Worm (Caenorhabditis elegans): Measurements from ENCODE around the gene Y57A10A.4.

DNA sequence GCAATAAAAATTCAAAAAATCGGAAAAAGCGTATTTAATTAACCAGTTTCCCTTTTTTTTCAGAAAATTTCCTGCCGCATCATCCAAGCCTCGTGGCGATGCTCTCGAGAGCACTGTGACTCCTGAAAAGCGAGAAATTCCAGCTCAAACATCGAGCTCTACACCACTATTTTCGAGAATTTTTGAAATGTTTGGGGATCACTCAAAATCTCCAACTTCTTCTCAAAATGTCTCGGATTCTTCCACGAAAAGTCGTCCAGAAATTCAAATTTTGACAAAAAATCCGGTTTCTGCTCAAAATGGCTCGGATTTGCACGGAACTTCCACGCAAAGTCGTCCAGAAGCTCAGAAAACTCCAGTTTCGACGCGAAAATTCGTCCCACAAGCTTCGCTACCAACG is 13.8 kb upstream of the Y57A10A.4 start:
- TF ChIP-seq M03D4.4 (tag; optimal IDR thresholded peaks at IDR 0.05) (no peak), ztf-11 (tag; optimal IDR thresholded peaks at IDR 0.05) (no peak), unc-62 (GFP tag; optimal IDR thresholded peaks at IDR 0.05) (no peak)

All from whole organism, mixed stage, embryonic.